Fruit fly (Drosophila melanogaster) whole organism, embryonic: Measurements from ENCODE around the gene MED25.

ENCODE experiments used
- Bgb ChIP-seq: fragments of 200-800 bp; sonication (Bioruptor generic); IDR thresholded peaks from 2 replicates; pipeline ENCODE4 v1.3.6; 2022; ENCODE audit warnings: missing biosample characterization, missing genetic modification characterization; ENCODE audit not compliant: partially characterized antibody
- Bteb2 ChIP-seq: fragments of 200-800 bp; sonication (Bioruptor generic); optimal IDR thresholded peaks from 2 replicates; lab custom pipeline; 2016; ENCODE audit warnings: missing biosample characterization, missing genetic modification characterization
- CG10959 ChIP-seq: fragments of 200-800 bp; sonication (Bioruptor generic); IDR thresholded peaks from 2 replicates; pipeline ENCODE4 v1.3.6; 2022; ENCODE audit warnings: missing biosample characterization, missing genetic modification characterization
- CG11085 ChIP-seq: fragments of 200-800 bp; sonication (Bioruptor generic); IDR thresholded peaks from 2 replicates; pipeline ENCODE4 v1.3.6; 2022; ENCODE audit warnings: missing biosample characterization, missing genetic modification characterization
- CG11247 ChIP-seq: fragments of 200-800 bp; sonication (Bioruptor generic); IDR thresholded peaks from 2 replicates; pipeline ENCODE4 v1.3.6; 2022; ENCODE audit warnings: missing biosample characterization, missing genetic modification characterization
- CG11398 ChIP-seq: fragments of 200-800 bp; sonication (Bioruptor generic); optimal IDR thresholded peaks from 2 replicates; lab custom pipeline; 2016; ENCODE audit warnings: missing biosample characterization, missing genetic modification characterization
- CG12071 ChIP-seq: fragments of 200-800 bp; sonication (Bioruptor generic); optimal IDR thresholded peaks from 3 replicates; lab custom pipeline; 2018; ENCODE audit warnings: missing biosample characterization, mild to moderate bottlenecking, missing genetic modification characterization
- CG13624 ChIP-seq: fragments of 200-800 bp; sonication (Bioruptor generic); optimal IDR thresholded peaks from 2 replicates; lab custom pipeline; 2016; ENCODE audit warnings: missing biosample characterization, missing genetic modification characterization
- CG14667 ChIP-seq: fragments of 200-800 bp; sonication (Bioruptor generic); IDR thresholded peaks from 2 replicates; pipeline ENCODE4 v1.3.6; 2022; ENCODE audit warnings: missing biosample characterization, missing genetic modification characterization
- CG15514 ChIP-seq: fragments of 200-800 bp; sonication (Bioruptor generic); optimal IDR thresholded peaks from 3 replicates; lab custom pipeline; 2017; ENCODE audit warnings: missing biosample characterization, missing genetic modification characterization, mild to moderate bottlenecking, moderate library complexity, missing genetic modification reagents
- CG15696 ChIP-seq: fragments of 200-800 bp; sonication (Bioruptor generic); optimal IDR thresholded peaks from 2 replicates; lab custom pipeline; 2019; ENCODE audit warnings: missing biosample characterization, mild to moderate bottlenecking, missing genetic modification characterization, moderate library complexity
- CG16815 ChIP-seq: fragments of 200-800 bp; sonication (Bioruptor generic); optimal IDR thresholded peaks from 3 replicates; lab custom pipeline; 2017; ENCODE audit warnings: missing biosample characterization, mild to moderate bottlenecking, missing genetic modification characterization
- CG18262 ChIP-seq: fragments of 200-800 bp; optimal IDR thresholded peaks from 3 replicates; lab custom pipeline; 2019; ENCODE audit warnings: missing biosample characterization, mild to moderate bottlenecking, missing genetic modification characterization, moderate library complexity
- CG2202 ChIP-seq: fragments of 200-800 bp; sonication (Bioruptor generic); optimal IDR thresholded peaks from 2 replicates; lab custom pipeline; 2018; ENCODE audit warnings: missing biosample characterization, mild to moderate bottlenecking, missing genetic modification characterization
- CG4424 ChIP-seq: fragments of 200-800 bp; sonication (Bioruptor generic); optimal IDR thresholded peaks from 3 replicates; lab custom pipeline; 2016; ENCODE audit warnings: missing biosample characterization, missing genetic modification characterization
- CG6765 ChIP-seq: fragments of 200-800 bp; sonication (Bioruptor generic); optimal IDR thresholded peaks from 3 replicates; lab custom pipeline; 2017; ENCODE audit warnings: missing biosample characterization, mild to moderate bottlenecking, missing genetic modification characterization
- CG7963 ChIP-seq: fragments of 200-800 bp; sonication (Bioruptor generic); IDR thresholded peaks from 3 replicates; pipeline ENCODE4 v1.3.6; 2022; ENCODE audit warnings: missing biosample characterization, missing genetic modification characterization; ENCODE audit not compliant: partially characterized antibody
- CG8765 ChIP-seq: fragments of 200-800 bp; sonication (Bioruptor generic); IDR thresholded peaks from 2 replicates; pipeline ENCODE4 v1.3.6; 2022; ENCODE audit warnings: missing biosample characterization, missing genetic modification characterization
- CTCF ChIP-seq: fragments of 200-800 bp; sonication (Bioruptor generic); optimal IDR thresholded peaks from 2 replicates; lab custom pipeline; 2017; ENCODE audit warnings: missing biosample characterization, mild to moderate bottlenecking, missing genetic modification characterization, moderate library complexity
- Doc3 ChIP-seq: fragments of 200-800 bp; sonication (Bioruptor generic); IDR thresholded peaks from 3 replicates; pipeline ENCODE4 v1.3.6; 2022; ENCODE audit warnings: missing biosample characterization, missing genetic modification characterization; ENCODE audit not compliant: partially characterized antibody
- Dp ChIP-seq: fragments of 200-800 bp; sonication (Bioruptor generic); optimal IDR thresholded peaks from 2 replicates; lab custom pipeline; 2018; ENCODE audit warnings: missing biosample characterization, mild to moderate bottlenecking, missing genetic modification characterization, moderate library complexity
- ERR ChIP-seq: fragments of 200-800 bp; sonication (Bioruptor generic); optimal IDR thresholded peaks from 2 replicates; lab custom pipeline; 2016; ENCODE audit warnings: missing biosample characterization, missing genetic modification characterization
- Fer2 ChIP-seq: fragments of 200-800 bp; sonication (Bioruptor generic); optimal IDR thresholded peaks from 2 replicates; lab custom pipeline; 2018; ENCODE audit warnings: missing biosample characterization, mild to moderate bottlenecking, missing genetic modification characterization, moderate library complexity
- HLHmδ ChIP-seq: fragments of 200-800 bp; sonication (Bioruptor generic); optimal IDR thresholded peaks from 2 replicates; lab custom pipeline; 2018; ENCODE audit warnings: missing biosample characterization, mild to moderate bottlenecking, missing genetic modification characterization, moderate library complexity
- Hr3 ChIP-seq: fragments of 200-800 bp; sonication (Bioruptor generic); optimal IDR thresholded peaks from 3 replicates; lab custom pipeline; 2016; ENCODE audit warnings: missing biosample characterization, missing genetic modification characterization
- Hr51 ChIP-seq, 2 experiments: fragments of 200-800 bp; sonication (Bioruptor generic); optimal IDR thresholded peaks; 2 replicates in 1 of 2; 3 replicates in 1 of 2; lab custom pipeline; 2016 to 2018; ENCODE audit warnings: missing biosample characterization in 2 of 2, missing genetic modification characterization in 2 of 2, mild to moderate bottlenecking in 1 of 2, moderate library complexity in 1 of 2
- Myb ChIP-seq: fragments of 200-800 bp; sonication (Bioruptor generic); optimal IDR thresholded peaks from 2 replicates; lab custom pipeline; 2016; ENCODE audit warnings: missing biosample characterization, missing genetic modification characterization
- Ptx1 ChIP-seq: fragments of 200-800 bp; sonication (Bioruptor generic); IDR thresholded peaks from 2 replicates; pipeline ENCODE4 v1.3.6; 2022; ENCODE audit warnings: missing biosample characterization, missing genetic modification characterization
- Spps ChIP-seq: fragments of 200-800 bp; sonication (Bioruptor generic); optimal IDR thresholded peaks from 2 replicates; lab custom pipeline; 2018; ENCODE audit warnings: missing biosample characterization, mild to moderate bottlenecking, missing genetic modification characterization
- Vsx1 ChIP-seq: fragments of 200-800 bp; sonication (Bioruptor generic); optimal IDR thresholded peaks from 2 replicates; lab custom pipeline; 2017; ENCODE audit warnings: missing biosample characterization, mild to moderate bottlenecking, missing genetic modification characterization, missing genetic modification reagents
- ato ChIP-seq: fragments of 200-800 bp; sonication (Bioruptor generic); IDR thresholded peaks from 2 replicates; pipeline ENCODE4 v1.3.6; 2022; ENCODE audit warnings: missing biosample characterization, missing genetic modification characterization; ENCODE audit not compliant: partially characterized antibody
- chif ChIP-seq, 2 experiments: fragments of 200-800 bp; sonication (Bioruptor generic); optimal IDR thresholded peaks; 3 replicates each; lab custom pipeline; 2016; ENCODE audit warnings: missing biosample characterization in 2 of 2, missing genetic modification characterization in 2 of 2
- chm ChIP-seq: fragments of 200-800 bp; sonication (Bioruptor generic); IDR thresholded peaks from 2 replicates; pipeline ENCODE4 v1.3.6; 2022; ENCODE audit warnings: missing biosample characterization, missing genetic modification characterization
- dpn ChIP-seq, 2 experiments: fragments of 200-800 bp; sonication (Bioruptor generic); optimal IDR thresholded peaks; 3 replicates each; lab custom pipeline; 2016; ENCODE audit warnings: missing biosample characterization in 2 of 2, missing genetic modification characterization in 2 of 2
- en ChIP-seq: fragments of 200-800 bp; sonication (Bioruptor generic); optimal IDR thresholded peaks from 2 replicates; lab custom pipeline; 2016; ENCODE audit warnings: missing biosample characterization, missing genetic modification characterization
- esg ChIP-seq: fragments of 200-800 bp; sonication (Bioruptor generic); conservative IDR thresholded peaks from 2 replicates; pipeline ENCODE4 v1.3.6; 2022; ENCODE audit warnings: missing biosample characterization, missing genetic modification characterization
- fd64A ChIP-seq: fragments of 200-800 bp; sonication (Bioruptor generic); optimal IDR thresholded peaks from 3 replicates; lab custom pipeline; 2018; ENCODE audit warnings: missing biosample characterization, mild to moderate bottlenecking, missing genetic modification characterization
- grn ChIP-seq: fragments of 200-800 bp; sonication (Bioruptor generic); optimal IDR thresholded peaks from 3 replicates; lab custom pipeline; 2017; ENCODE audit warnings: missing biosample characterization, missing genetic modification characterization
- hb ChIP-seq: fragments of 200-800 bp; sonication (Bioruptor generic); IDR thresholded peaks from 3 replicates; pipeline ENCODE4 v1.3.6; 2022; ENCODE audit warnings: missing biosample characterization, missing genetic modification characterization; ENCODE audit not compliant: partially characterized antibody
- hbn ChIP-seq: fragments of 200-800 bp; sonication (Bioruptor generic); IDR thresholded peaks from 2 replicates; pipeline ENCODE4 v1.3.6; 2022; ENCODE audit warnings: missing biosample characterization, missing genetic modification characterization; ENCODE audit not compliant: partially characterized antibody
- onecut ChIP-seq: fragments of 200-800 bp; sonication (Bioruptor generic); IDR thresholded peaks from 2 replicates; pipeline ENCODE4 v1.3.6; 2022; ENCODE audit warnings: missing biosample characterization, missing genetic modification characterization
- otp ChIP-seq: fragments of 200-800 bp; sonication (Bioruptor generic); IDR thresholded peaks from 3 replicates; pipeline ENCODE4, ENCODE4 v1.3.6; 2022; ENCODE audit warnings: missing biosample characterization, missing genetic modification characterization
- pan ChIP-seq, 4 experiments: fragments of >200 bp in 3 of 4; fragments of 200-800 bp in 1 of 4; sonication (Bioruptor generic) in 1 of 4; optimal IDR thresholded peaks in 3 of 4; IDR thresholded peaks in 1 of 4; 2 replicates each; pipeline versions ENCODE4 v1.3.6 to Lab custom; 2017 to 2022; ENCODE audit warnings: missing biosample characterization in 2 of 4, missing genetic modification characterization in 2 of 4, mixed read lengths in 1 of 4
- pros ChIP-seq: fragments of 200-800 bp; sonication (Bioruptor generic); optimal IDR thresholded peaks from 3 replicates; lab custom pipeline; 2019; ENCODE audit warnings: missing biosample characterization, mild to moderate bottlenecking, missing genetic modification characterization, moderate library complexity
- sima ChIP-seq: fragments of 200-800 bp; sonication (Bioruptor generic); optimal IDR thresholded peaks from 2 replicates; lab custom pipeline; 2016; ENCODE audit warnings: missing biosample characterization, missing genetic modification characterization
- sr ChIP-seq: fragments of 200-800 bp; sonication (Bioruptor generic); IDR thresholded peaks from 3 replicates; pipeline ENCODE4 v1.3.6; 2022; ENCODE audit warnings: missing biosample characterization, missing genetic modification characterization
- tll ChIP-seq, 2 experiments: fragments of 200-800 bp in 1 of 2; fragments of >200 bp in 1 of 2; sonication (Bioruptor generic) in 1 of 2; optimal IDR thresholded peaks; 2 replicates each; lab custom pipeline; 2017 to 2019; ENCODE audit warnings: missing biosample characterization in 2 of 2, missing genetic modification characterization in 2 of 2, mild to moderate bottlenecking in 1 of 2, moderate library complexity in 1 of 2
- tna ChIP-seq: fragments of 200-800 bp; sonication (Bioruptor generic); IDR thresholded peaks from 2 replicates; pipeline ENCODE4 v1.3.6; 2022; ENCODE audit warnings: missing biosample characterization, missing genetic modification characterization; ENCODE audit not compliant: partially characterized antibody
- wor ChIP-seq: fragments of 200-800 bp; sonication (Bioruptor generic); IDR thresholded peaks from 2 replicates; pipeline ENCODE4 v1.3.6; 2022; ENCODE audit warnings: missing biosample characterization, missing genetic modification characterization

MED25 gene

DNA sequence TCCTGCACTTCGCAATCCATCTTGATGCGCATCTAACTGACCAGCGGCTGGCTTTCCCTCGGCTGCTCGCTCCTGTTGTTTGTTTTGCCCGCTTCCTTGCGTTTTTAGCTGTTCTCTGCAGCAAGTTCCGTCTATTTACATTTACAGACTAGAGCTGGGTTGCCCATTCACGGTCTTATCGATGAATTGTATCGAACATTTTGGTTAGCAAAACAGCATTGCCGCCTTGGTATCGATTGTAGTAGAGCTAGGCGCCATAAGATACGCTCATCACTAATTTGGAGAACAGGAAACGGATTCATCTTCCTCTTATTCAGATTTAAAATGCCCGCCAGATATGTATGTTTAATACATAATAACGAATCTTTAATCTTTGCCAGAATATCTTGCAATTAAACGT lies 27.1 kb downstream of the MED25 start, which contains the start of gene Regnase-1 (continued):
- TF ChIP-seq pan (optimal IDR thresholded peaks at IDR 0.05; lab: Kevin White, UChicago) (no peak), pan (GFP tag; optimal IDR thresholded peaks at IDR 0.05 in 1 of 2, IDR thresholded peaks at IDR 0.05 in 1 of 2) (peak in 1 of 2 experiments; percentile 90), en (GFP tag; lab: Kevin White, UChicago) (peak; percentile 89), CG4424 (GFP tag; lab: Kevin White, UChicago) (peak; percentile 89), pros (GFP tag; lab: Kevin White, UChicago) (no peak), CG16815 (GFP tag; lab: Kevin White, UChicago) (peak; percentile 34), chif (GFP tag; optimal IDR thresholded peaks at IDR 0.05; lab: Kevin White, UChicago) (peak; percentile 80 to 93), Doc3 (GFP tag; lab: Robert Waterston, UW) (peak; percentile 93), CG12071 (GFP tag; lab: Kevin White, UChicago) (peak; percentile 95), tna (GFP tag; lab: Robert Waterston, UW) (peak; percentile 93), dpn (GFP tag; optimal IDR thresholded peaks at IDR 0.05; lab: Kevin White, UChicago) (peak; percentile 83 to 92), HLHmδ (GFP tag; lab: Kevin White, UChicago) (peak; percentile 94), Fer2 (tag; lab: Kevin White, UChicago) (peak; percentile 91), Hr3 (GFP tag; lab: Kevin White, UChicago) (peak; percentile 72), CG15696 (tag; lab: Kevin White, UChicago) (peak; percentile 60), CG2202 (tag; lab: Kevin White, UChicago) (peak; percentile 93), CTCF (GFP tag; lab: Kevin White, UChicago) (peak; percentile 73), chm (GFP tag; lab: Robert Waterston, UW) (peak; percentile 97), CG11247 (peak; percentile 88), ERR (GFP tag; lab: Kevin White, UChicago) (peak; percentile 76), esg (GFP tag; lab: Robert Waterston, UW) (0 out of 2 replicates have a peak, but pooled peaks have one; percentile 15), ato (GFP tag; lab: Robert Waterston, UW) (peak; percentile 96), CG11398 (GFP tag; lab: Kevin White, UChicago) (peak; percentile 88), sima (GFP tag; lab: Kevin White, UChicago) (peak; percentile 77), Bgb (GFP tag; lab: Robert Waterston, UW) (peak; percentile 98), wor (GFP tag; lab: Robert Waterston, UW) (peak; percentile 55), CG7963 (peak; percentile 95), Myb (peak; percentile 77), Hr51 (GFP tag; optimal IDR thresholded peaks at IDR 0.05; lab: Kevin White, UChicago) (peak; percentile 87), otp (GFP tag; lab: Robert Waterston, UW) (peak; percentile 95), Dp (GFP tag; lab: Kevin White, UChicago) (peak; percentile 96), Ptx1 (GFP tag; lab: Robert Waterston, UW) (peak; percentile 80), grn (peak; percentile 77), CG10959 (GFP tag; lab: Robert Waterston, UW) (peak; percentile 82), CG14667 (GFP tag; lab: Robert Waterston, UW) (peak; percentile 48; the same call in 1 of the 2 replicates), CG18262 (tag; lab: Kevin White, UChicago) (peak; percentile 87), onecut (GFP tag; lab: Robert Waterston, UW) (peak; percentile 88), Spps (tag; lab: Kevin White, UChicago) (peak; percentile 86), CG6765 (peak; percentile 98), Bteb2 (GFP tag; lab: Kevin White, UChicago) (peak; percentile 85), hb (GFP tag; lab: Robert Waterston, UW) (peak; percentile 93), CG8765 (peak; percentile 47; the same call in 1 of the 2 replicates), CG11085 (GFP tag; lab: Robert Waterston, UW) (peak; percentile 84; the same call in 1 of the 2 replicates), hbn (peak; percentile 95), CG15514 (peak; percentile 95), CG13624 (peak; percentile 94), sr (peak; percentile 92), tll (GFP tag; optimal IDR thresholded peaks at IDR 0.05; lab: Kevin White, UChicago) (no peak), Vsx1 (GFP tag; lab: Kevin White, UChicago) (peak; percentile 95), fd64A (peak; percentile 94)
